In genomic region chr3L:7364717-7365278, dm6 we compare ENCODE assay signal across 3 fruit fly cellular contexts.
TF ChIP-seq lines count a peak whose summit lies in the region.

No protein-coding gene starts in this region.

- TF ChIP-seq CTCF in whole organism, embryonic (GFP tag; optimal IDR thresholded peaks at IDR 0.05; lab: Kevin White, UChicago) = no peak

TF ChIP-seq in whole organism, embryonic, 481 proteins besides CTCF, POLR2A, EP300 and RAD21 (continues in another document):
- no peak for TF ChIP-seq pan (optimal IDR thresholded peaks at IDR 0.05; lab: Kevin White, UChicago)
- no peak for TF ChIP-seq pan (GFP tag; optimal IDR thresholded peaks at IDR 0.05 in 1 of 2, IDR thresholded peaks at IDR 0.05 in 1 of 2)
- no peak for TF ChIP-seq tx (GFP tag; optimal IDR thresholded peaks at IDR 0.05; lab: Kevin White, UChicago)
- no peak for TF ChIP-seq CG10147 (GFP tag; optimal IDR thresholded peaks at IDR 0.05; lab: Kevin White, UChicago)
- no peak for TF ChIP-seq Dfd (GFP tag; optimal IDR thresholded peaks at IDR 0.05; lab: Kevin White, UChicago)
- no peak for TF ChIP-seq CG11723 (GFP tag; optimal IDR thresholded peaks at IDR 0.05; lab: Kevin White, UChicago)
- no peak for TF ChIP-seq CG8388 (GFP tag; optimal IDR thresholded peaks at IDR 0.05; lab: Kevin White, UChicago)
- peak; percentile 59 to 96 for TF ChIP-seq insv (GFP tag; optimal IDR thresholded peaks at IDR 0.05; lab: Kevin White, UChicago)
- TF ChIP-seq CG4360 (GFP tag; IDR thresholded peaks at IDR 0.05; lab: Robert Waterston, UW) = peak; percentile 97
- no peak for TF ChIP-seq dm (GFP tag; optimal IDR thresholded peaks at IDR 0.05; lab: Kevin White, UChicago)
- TF ChIP-seq Six4 (GFP tag; optimal IDR thresholded peaks at IDR 0.05; lab: Kevin White, UChicago) = no peak
- no peak for TF ChIP-seq mirr (GFP tag; optimal IDR thresholded peaks at IDR 0.05; lab: Kevin White, UChicago)
- peak; percentile 24 for TF ChIP-seq CG33557 (GFP tag; optimal IDR thresholded peaks at IDR 0.05; lab: Kevin White, UChicago)
- no peak for TF ChIP-seq pb (GFP tag; optimal IDR thresholded peaks at IDR 0.05; lab: Kevin White, UChicago)
- TF ChIP-seq CG30403 (GFP tag; optimal IDR thresholded peaks at IDR 0.05; lab: Kevin White, UChicago) = no peak
- TF ChIP-seq aop (GFP tag; IDR thresholded peaks at IDR 0.05; lab: Robert Waterston, UW) = peak; percentile 3; the same call in 1 of the 2 replicates
- TF ChIP-seq Aef1 (GFP tag; IDR thresholded peaks at IDR 0.05; lab: Robert Waterston, UW) = no peak
- no peak for TF ChIP-seq gce (GFP tag; IDR thresholded peaks at IDR 0.05; lab: Robert Waterston, UW)
- peak; percentile 43 for TF ChIP-seq Nf-YB (GFP tag; optimal IDR thresholded peaks at IDR 0.05; lab: Kevin White, UChicago)
- no peak for TF ChIP-seq CG7271 (tag; optimal IDR thresholded peaks at IDR 0.05; lab: Kevin White, UChicago)
- no peak for TF ChIP-seq CG8944 (GFP tag; optimal IDR thresholded peaks at IDR 0.05; lab: Kevin White, UChicago)
- TF ChIP-seq ems (GFP tag; optimal IDR thresholded peaks at IDR 0.05; lab: Kevin White, UChicago) = no peak
- TF ChIP-seq Lhr (GFP tag; optimal IDR thresholded peaks at IDR 0.05; lab: Kevin White, UChicago) = no peak
- no peak for TF ChIP-seq Chrac-16 (GFP tag; optimal IDR thresholded peaks at IDR 0.05; lab: Kevin White, UChicago)
- TF ChIP-seq Elba2 (GFP tag; optimal IDR thresholded peaks at IDR 0.05; lab: Kevin White, UChicago) = peak; percentile 51
- no peak for TF ChIP-seq CG6813 (GFP tag; optimal IDR thresholded peaks at IDR 0.05; lab: Kevin White, UChicago)
- no peak for TF ChIP-seq BtbVII (GFP tag; optimal IDR thresholded peaks at IDR 0.05; lab: Kevin White, UChicago)
- TF ChIP-seq CG18262 (tag; optimal IDR thresholded peaks at IDR 0.05; lab: Kevin White, UChicago) = no peak
- TF ChIP-seq CG4820 (GFP tag; optimal IDR thresholded peaks at IDR 0.05; lab: Kevin White, UChicago) = no peak
- TF ChIP-seq pros (GFP tag; optimal IDR thresholded peaks at IDR 0.05; lab: Kevin White, UChicago) = peak; percentile 35
- no peak for TF ChIP-seq phol (tag; optimal IDR thresholded peaks at IDR 0.05; lab: Kevin White, UChicago)
- no peak for TF ChIP-seq ro (GFP tag; IDR thresholded peaks at IDR 0.05; lab: Robert Waterston, UW)

TF ChIP-seq in whole organism, prepupa, 60 proteins besides CTCF, POLR2A, EP300 and RAD21:
- TF ChIP-seq fkh (GFP tag; optimal IDR thresholded peaks at IDR 0.05; lab: Kevin White, UChicago) = peak; percentile 57
- no peak for TF ChIP-seq CG8119 (GFP tag; IDR thresholded peaks at IDR 0.05; lab: Robert Waterston, UW)
- TF ChIP-seq Lpt (GFP tag; optimal IDR thresholded peaks at IDR 0.05; lab: Kevin White, UChicago) = no peak
- TF ChIP-seq CG32006 (GFP tag; optimal IDR thresholded peaks at IDR 0.05; lab: Kevin White, UChicago) = no peak
- no peak for TF ChIP-seq topi (GFP tag; optimal IDR thresholded peaks at IDR 0.05; lab: Kevin White, UChicago)
- TF ChIP-seq acj6 (GFP tag; optimal IDR thresholded peaks at IDR 0.05; lab: Kevin White, UChicago) = no peak
- no peak for TF ChIP-seq Hr39 (GFP tag; optimal IDR thresholded peaks at IDR 0.05; lab: Kevin White, UChicago)
TF ChIP-seq in whole organism, prepupa: peak in this region for 1.

TF ChIP-seq in whole organism, wandering third instar larva, 38 proteins besides CTCF, POLR2A, EP300 and RAD21:
- no peak for TF ChIP-seq Rel (GFP tag; optimal IDR thresholded peaks at IDR 0.05; lab: Kevin White, UChicago)
- TF ChIP-seq Rel (tag; optimal IDR thresholded peaks at IDR 0.05; lab: Kevin White, UChicago) = no peak
- TF ChIP-seq psq (GFP tag; optimal IDR thresholded peaks at IDR 0.05; lab: Kevin White, UChicago) = peak; percentile 7
- no peak for TF ChIP-seq CG32264 (GFP tag; optimal IDR thresholded peaks at IDR 0.05; lab: Kevin White, UChicago)
